Worm (Caenorhabditis elegans) whole organism, L3 larva: ENCODE results near the gene fbxa-96.

Experiments
- fos-1 ChIP-seq: fragments of 150-350 bp; optimal IDR thresholded peaks from 2 replicates; lab custom pipeline; 2014; ENCODE audit warnings: missing biosample characterization, missing genetic modification characterization
- nhr-12 ChIP-seq: fragments of 150-350 bp; optimal IDR thresholded peaks from 2 replicates; lab custom pipeline; 2014; ENCODE audit warnings: missing biosample characterization, missing genetic modification characterization

DNA sequence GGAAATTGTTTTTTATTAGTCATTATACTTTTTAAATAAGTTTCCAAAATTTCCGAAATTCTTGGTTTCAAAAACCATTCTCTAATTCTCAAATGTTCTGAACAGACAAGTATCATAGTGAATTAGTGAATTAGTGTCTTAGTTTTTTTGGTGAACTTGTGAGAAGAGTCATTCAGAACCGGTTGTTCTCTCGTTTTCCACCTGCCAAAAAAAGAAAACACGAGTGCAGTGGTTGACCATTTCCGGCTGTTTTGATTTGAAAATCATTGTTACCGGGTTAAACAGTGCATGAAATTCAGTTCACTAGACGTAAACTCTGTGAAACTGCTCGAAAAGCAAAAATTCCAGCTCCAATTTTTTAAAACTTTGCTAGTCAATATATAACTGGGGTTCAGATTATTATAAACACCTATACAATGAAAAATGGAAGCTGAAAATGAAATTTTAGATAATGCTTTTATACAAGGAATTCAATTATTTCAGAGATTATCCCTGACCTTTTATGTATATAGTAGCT is 20.4 kb downstream of the fbxa-96 start:
- TF ChIP-seq fos-1 (tag; lab: Kevin White, UChicago) (no peak), nhr-12 (no peak)
